Worm (Caenorhabditis elegans) whole organism, young adult: ENCODE results near the gene sek-3.

Experiments
- C06A6.2 ChIP-seq: fragments of 200-800 bp; sonication (Bioruptor generic); conservative IDR thresholded peaks from 2 replicates; pipeline ENCODE4 v1.3.6; 2022; ENCODE audit warnings: missing genetic modification characterization, missing compliant biosample characterization
- C17E4.6 ChIP-seq: fragments of 200-800 bp; sonication (Bioruptor generic); IDR thresholded peaks from 2 replicates; pipeline ENCODE4 v1.3.6; 2022; ENCODE audit warnings: missing genetic modification reagents, missing genetic modification characterization, missing compliant biosample characterization
- F10E7.11 ChIP-seq: sonication (generic microtip); optimal IDR thresholded peaks from 2 replicates; lab custom pipeline; 2017; ENCODE audit warnings: mild to moderate bottlenecking, missing genetic modification characterization, moderate library complexity, missing compliant biosample characterization
- F37B4.10 ChIP-seq: fragments of 200-800 bp; sonication (Bioruptor generic); IDR thresholded peaks from 2 replicates; pipeline ENCODE4 v1.3.6; 2022; ENCODE audit warnings: missing genetic modification characterization, missing compliant biosample characterization
- F49E8.2 ChIP-seq: sonication (generic microtip); optimal IDR thresholded peaks from 3 replicates; lab custom pipeline; 2017; ENCODE audit warnings: missing genetic modification characterization, mild to moderate bottlenecking, missing compliant biosample characterization, antibody characterized with exemption, moderate library complexity; ENCODE audit not compliant: insufficient read depth
- F52B5.7 ChIP-seq: sonication (generic microtip); optimal IDR thresholded peaks from 2 replicates; lab custom pipeline; 2016; ENCODE audit warnings: mild to moderate bottlenecking, missing genetic modification characterization, missing compliant biosample characterization
- F57C9.4 ChIP-seq: sonication (generic microtip); optimal IDR thresholded peaks from 2 replicates; lab custom pipeline; 2017; ENCODE audit warnings: mild to moderate bottlenecking, missing genetic modification characterization, missing compliant biosample characterization
- T07F8.4 ChIP-seq: sonication (generic microtip); optimal IDR thresholded peaks from 2 replicates; lab custom pipeline; 2016; ENCODE audit warnings: mild to moderate bottlenecking, missing genetic modification characterization, moderate library complexity, missing compliant biosample characterization
- T26A5.8 ChIP-seq: sonication (generic microtip); optimal IDR thresholded peaks from 2 replicates; lab custom pipeline; 2016; ENCODE audit warnings: missing genetic modification characterization, missing compliant biosample characterization
- Y56A3A.18 ChIP-seq: fragments of 200-800 bp; sonication (Bioruptor generic); IDR thresholded peaks from 2 replicates; pipeline ENCODE4 v1.3.6; 2022; ENCODE audit warnings: missing genetic modification reagents, missing genetic modification characterization, missing compliant biosample characterization
- Y95B8A.8 ChIP-seq: fragments of 200-800 bp; sonication (Bioruptor generic); IDR thresholded peaks from 2 replicates; pipeline ENCODE4 v1.3.6; 2022; ENCODE audit warnings: missing genetic modification reagents, missing genetic modification characterization, missing compliant biosample characterization
- ZK185.1 ChIP-seq: sonication (generic microtip); optimal IDR thresholded peaks from 2 replicates; lab custom pipeline; 2016; ENCODE audit warnings: mild to moderate bottlenecking, missing genetic modification characterization, missing compliant biosample characterization; ENCODE audit not compliant: poor library complexity, severe bottlenecking
- ama-1 ChIP-seq, 3 experiments: fragments of 150-350 bp in 1 of 3; sonication (generic microtip) in 2 of 3; optimal IDR thresholded peaks; 2 replicates each; lab custom pipeline; 2014 to 2018; ENCODE audit warnings: missing biosample characterization in 2 of 3, missing genetic modification characterization in 2 of 3, missing genetic modification reagents in 2 of 3
- atf-7 ChIP-seq: sonication (generic microtip); optimal IDR thresholded peaks from 2 replicates; lab custom pipeline; 2017; ENCODE audit warnings: mild to moderate bottlenecking, missing genetic modification characterization, missing compliant biosample characterization
- athp-1 ChIP-seq: sonication (generic microtip); optimal IDR thresholded peaks from 2 replicates; lab custom pipeline; 2017; ENCODE audit warnings: mild to moderate bottlenecking, missing genetic modification characterization, missing compliant biosample characterization
- attf-5 ChIP-seq: fragments of 200-800 bp; sonication (Bioruptor generic); optimal IDR thresholded peaks from 2 replicates; lab custom pipeline; 2018; ENCODE audit warnings: mild to moderate bottlenecking, missing genetic modification characterization, missing compliant biosample characterization
- attf-6 ChIP-seq: fragments of 200-800 bp; sonication (Bioruptor generic); IDR thresholded peaks from 2 replicates; pipeline ENCODE4 v1.3.6; 2022; ENCODE audit warnings: missing genetic modification reagents, missing genetic modification characterization, missing compliant biosample characterization
- bed-2 ChIP-seq: fragments of 200-800 bp; sonication (Bioruptor generic); IDR thresholded peaks from 2 replicates; pipeline ENCODE4 v1.3.6; 2022; ENCODE audit warnings: missing genetic modification reagents, missing genetic modification characterization, missing compliant biosample characterization
- ccch-3 ChIP-seq: fragments of 200-800 bp; sonication (Bioruptor generic); optimal IDR thresholded peaks from 2 replicates; lab custom pipeline; 2018; ENCODE audit warnings: mild to moderate bottlenecking, missing genetic modification characterization, missing compliant biosample characterization
- cebp-2 ChIP-seq: fragments of 200-800 bp; sonication (Bioruptor generic); IDR thresholded peaks from 2 replicates; pipeline ENCODE4 v1.3.6; 2022; ENCODE audit warnings: missing genetic modification characterization, missing compliant biosample characterization
- ceh-27 ChIP-seq: fragments of 200-800 bp; sonication (Bioruptor generic); optimal IDR thresholded peaks from 2 replicates; lab custom pipeline; 2018; ENCODE audit warnings: mild to moderate bottlenecking, missing genetic modification characterization, moderate library complexity, missing compliant biosample characterization
- ceh-58 ChIP-seq: fragments of 200-800 bp; sonication (Bioruptor generic); IDR thresholded peaks from 2 replicates; pipeline ENCODE4 v1.3.6; 2022; ENCODE audit warnings: missing genetic modification characterization, missing compliant biosample characterization
- dpff-1 ChIP-seq: sonication (generic microtip); optimal IDR thresholded peaks from 2 replicates; lab custom pipeline; 2017; ENCODE audit warnings: mild to moderate bottlenecking, missing genetic modification characterization, missing compliant biosample characterization
- ekl-4 ChIP-seq: fragments of 200-800 bp; sonication (Bioruptor generic); IDR thresholded peaks from 2 replicates; pipeline ENCODE4 v1.3.6; 2022; ENCODE audit warnings: missing genetic modification reagents, missing genetic modification characterization, missing compliant biosample characterization
- gei-17 ChIP-seq: fragments of 200-800 bp; sonication (Bioruptor generic); optimal IDR thresholded peaks from 2 replicates; lab custom pipeline; 2018; ENCODE audit warnings: mild to moderate bottlenecking, missing genetic modification characterization, missing compliant biosample characterization
- hlh-12 ChIP-seq: sonication (generic microtip); optimal IDR thresholded peaks from 2 replicates; lab custom pipeline; 2016; ENCODE audit warnings: missing genetic modification characterization, missing compliant biosample characterization
- hlh-26 ChIP-seq: fragments of 200-800 bp; sonication (Bioruptor generic); conservative IDR thresholded peaks from 2 replicates; pipeline ENCODE4 v1.3.6; 2022; ENCODE audit warnings: missing genetic modification reagents, missing genetic modification characterization, missing compliant biosample characterization
- hmg-1.2 ChIP-seq: fragments of 200-800 bp; sonication (Bioruptor generic); IDR thresholded peaks from 2 replicates; pipeline ENCODE4 v1.3.6; 2022; ENCODE audit warnings: missing genetic modification reagents, missing genetic modification characterization, missing compliant biosample characterization
- hmg-20 ChIP-seq: fragments of 200-800 bp; sonication (Bioruptor generic); IDR thresholded peaks from 2 replicates; pipeline ENCODE4 v1.3.6; 2022; ENCODE audit warnings: missing genetic modification reagents, missing genetic modification characterization, missing compliant biosample characterization
- lag-1 ChIP-seq: fragments of 200-800 bp; sonication (Bioruptor generic); IDR thresholded peaks from 2 replicates; pipeline ENCODE4 v1.3.6; 2022; ENCODE audit warnings: missing genetic modification reagents, missing genetic modification characterization, missing compliant biosample characterization
- lin-40 ChIP-seq: sonication (generic microtip); optimal IDR thresholded peaks from 2 replicates; lab custom pipeline; 2016; ENCODE audit warnings: missing genetic modification characterization, mild to moderate bottlenecking, missing compliant biosample characterization, missing genotype, missing genetic modification reagents
- lsl-1 ChIP-seq: fragments of 200-800 bp; sonication (Bioruptor generic); optimal IDR thresholded peaks from 2 replicates; lab custom pipeline; 2018; ENCODE audit warnings: mild to moderate bottlenecking, missing genetic modification characterization, moderate library complexity, missing compliant biosample characterization
- lsy-27 ChIP-seq: sonication (generic microtip); optimal IDR thresholded peaks from 2 replicates; lab custom pipeline; 2017; ENCODE audit warnings: missing genetic modification characterization, mild to moderate bottlenecking, missing compliant biosample characterization, antibody characterized with exemption, missing genotype, borderline replicate concordance; ENCODE audit not compliant: insufficient read depth
- madf-6 ChIP-seq: fragments of 200-800 bp; sonication (Bioruptor generic); IDR thresholded peaks from 2 replicates; pipeline ENCODE4 v1.3.6; 2022; ENCODE audit warnings: missing genetic modification reagents, missing genetic modification characterization, missing compliant biosample characterization
- mcd-1 ChIP-seq: fragments of 200-800 bp; sonication (Bioruptor generic); IDR thresholded peaks from 2 replicates; pipeline ENCODE4 v1.3.6; 2022; ENCODE audit warnings: missing genetic modification reagents, missing genetic modification characterization, missing compliant biosample characterization
- mel-28 ChIP-seq: sonication (generic microtip); optimal IDR thresholded peaks from 2 replicates; lab custom pipeline; 2016; ENCODE audit warnings: borderline replicate concordance, mild to moderate bottlenecking, missing genetic modification characterization, missing compliant biosample characterization
- mes-4 ChIP-seq: sonication (generic microtip); optimal IDR thresholded peaks from 2 replicates; lab custom pipeline; 2016; ENCODE audit warnings: missing genotype, missing genetic modification characterization, missing compliant biosample characterization
- nfya-1 ChIP-seq: sonication (generic microtip); optimal IDR thresholded peaks from 2 replicates; lab custom pipeline; 2017; ENCODE audit warnings: antibody characterized with exemption, missing compliant biosample characterization, missing genetic modification characterization, borderline replicate concordance; ENCODE audit not compliant: insufficient read depth
- nfyb-1 ChIP-seq: fragments of 200-800 bp; sonication (Bioruptor generic); IDR thresholded peaks from 2 replicates; pipeline ENCODE4 v1.3.6; 2022; ENCODE audit warnings: missing genetic modification reagents, missing genetic modification characterization, missing compliant biosample characterization
- nhr-179 ChIP-seq: sonication (generic microtip); optimal IDR thresholded peaks from 2 replicates; lab custom pipeline; 2016; ENCODE audit warnings: mild to moderate bottlenecking, missing genetic modification characterization, missing compliant biosample characterization
- nhr-80 ChIP-seq: sonication (generic microtip); optimal IDR thresholded peaks from 2 replicates; lab custom pipeline; 2016; ENCODE audit warnings: missing genetic modification characterization, missing compliant biosample characterization
- snpc-3.4 ChIP-seq: sonication (generic microtip); optimal IDR thresholded peaks from 2 replicates; lab custom pipeline; 2017; ENCODE audit warnings: missing genetic modification characterization, mild to moderate bottlenecking, missing compliant biosample characterization, antibody characterized with exemption, moderate library complexity, missing genotype, missing genetic modification reagents
- snpc-4 ChIP-seq, 5 experiments: fragments of 150-350 bp in 1 of 5; sonication (generic microtip) in 4 of 5; optimal IDR thresholded peaks; 2 replicates each; lab custom pipeline; 2014 to 2018; ENCODE audit warnings: missing genetic modification characterization in 5 of 5, missing biosample characterization in 3 of 5, antibody characterized with exemption in 2 of 5, mild to moderate bottlenecking in 2 of 5, missing compliant biosample characterization in 2 of 5, missing genotype in 2 of 5, moderate library complexity in 2 of 5, missing genetic modification reagents in 1 of 5
- tbx-9 ChIP-seq: sonication (generic microtip); optimal IDR thresholded peaks from 2 replicates; lab custom pipeline; 2016; ENCODE audit warnings: borderline replicate concordance, missing genetic modification characterization, inconsistent platforms, missing compliant biosample characterization
- tlf-1 ChIP-seq: fragments of 200-800 bp; sonication (Bioruptor generic); optimal IDR thresholded peaks from 2 replicates; lab custom pipeline; 2018; ENCODE audit warnings: mild to moderate bottlenecking, missing genetic modification characterization, missing compliant biosample characterization
- zim-3 ChIP-seq: sonication (generic microtip); optimal IDR thresholded peaks from 2 replicates; lab custom pipeline; 2017; ENCODE audit warnings: mild to moderate bottlenecking, missing genetic modification characterization, moderate library complexity, missing compliant biosample characterization
- ztf-25 ChIP-seq: fragments of 200-800 bp; sonication (Bioruptor generic); IDR thresholded peaks from 2 replicates; pipeline ENCODE4 v1.3.6; 2022; ENCODE audit warnings: missing genetic modification reagents, missing genetic modification characterization, missing compliant biosample characterization
- ztf-28 ChIP-seq: fragments of 200-800 bp; sonication (Bioruptor generic); IDR thresholded peaks from 2 replicates; pipeline ENCODE4 v1.3.6; 2022; ENCODE audit warnings: missing genetic modification reagents, missing genetic modification characterization, missing compliant biosample characterization

sek-3 gene

DNA sequence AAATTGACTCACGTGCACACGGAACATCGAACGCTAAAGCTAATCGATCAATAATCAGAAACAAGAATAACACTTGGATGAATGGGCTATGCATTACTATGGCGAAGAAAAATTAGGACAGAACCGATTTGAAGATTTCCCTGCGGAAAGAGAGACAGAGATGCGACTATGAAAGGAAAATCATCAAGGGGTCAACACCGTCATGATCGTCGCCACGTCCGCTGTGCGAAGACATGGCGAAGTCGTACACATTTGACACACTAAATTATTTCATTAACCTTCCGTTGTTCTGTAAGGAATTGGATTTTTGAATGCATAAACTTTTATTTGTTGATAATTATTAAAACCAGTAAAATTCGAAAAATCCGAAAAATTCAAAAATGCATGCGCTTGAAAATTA lies 48.5 kb upstream of the sek-3 start, which contains the start of gene M03F4.6 (continued):
- no peak for TF ChIP-seq nhr-80 (tag; lab: Kevin White, UChicago)
- TF ChIP-seq ceh-27 (GFP tag; lab: Kevin White, UChicago) = no peak
- no peak for TF ChIP-seq mel-28 (tag; lab: Kevin White, UChicago)
- TF ChIP-seq cebp-2 (GFP tag; lab: Robert Waterston, UW) = 0 out of 2 replicates have a peak, but pooled peaks have one; percentile 73
- no peak for TF ChIP-seq lin-40 (tag; lab: Kevin White, UChicago)
- peak; percentile 10 for TF ChIP-seq dpff-1 (tag; lab: Kevin White, UChicago)
- peak; percentile 61 for TF ChIP-seq atf-7 (tag; lab: Kevin White, UChicago)
- no peak for TF ChIP-seq tbx-9 (tag; lab: Kevin White, UChicago)
- TF ChIP-seq attf-5 (GFP tag; lab: Kevin White, UChicago) = no peak
- TF ChIP-seq hlh-26 (GFP tag; lab: Robert Waterston, UW) = no peak
- peak; percentile 14; the same call in 1 of the 2 replicates for TF ChIP-seq madf-6
- TF ChIP-seq snpc-3.4 (tag; lab: Kevin White, UChicago) = no peak
- peak; percentile 68 for TF ChIP-seq ama-1 (optimal IDR thresholded peaks at IDR 0.05; lab: Kevin White, UChicago)
- TF ChIP-seq ama-1 (GFP tag; optimal IDR thresholded peaks at IDR 0.05; lab: Kevin White, UChicago) = no peak
- TF ChIP-seq bed-2 (GFP tag; lab: Robert Waterston, UW) = no peak
- TF ChIP-seq nhr-179 (tag; lab: Kevin White, UChicago) = no peak
- no peak for TF ChIP-seq hlh-12 (tag; lab: Kevin White, UChicago)
- TF ChIP-seq F52B5.7 (tag; lab: Kevin White, UChicago) = peak; percentile 10
- TF ChIP-seq F37B4.10 (GFP tag; lab: Robert Waterston, UW) = no peak
- no peak for TF ChIP-seq ceh-58
- TF ChIP-seq tlf-1 = peak; percentile 75
- TF ChIP-seq Y56A3A.18 (GFP tag; lab: Robert Waterston, UW) = 0 out of 2 replicates have a peak, but pooled peaks have one; percentile 72
- TF ChIP-seq T07F8.4 (tag; lab: Kevin White, UChicago) = no peak
- TF ChIP-seq Y95B8A.8 (GFP tag; lab: Robert Waterston, UW) = no peak
- TF ChIP-seq nfyb-1 = peak; percentile 47; the same call in 1 of the 2 replicates
- TF ChIP-seq mes-4 (tag; lab: Kevin White, UChicago) = no peak
- TF ChIP-seq snpc-4 (GFP tag; optimal IDR thresholded peaks at IDR 0.05; lab: Kevin White, UChicago) = no peak
- no peak for TF ChIP-seq snpc-4 (tag; optimal IDR thresholded peaks at IDR 0.05; lab: Kevin White, UChicago)
- TF ChIP-seq ZK185.1 (tag; lab: Kevin White, UChicago) = peak; percentile 11
- no peak for TF ChIP-seq lsy-27 (tag; lab: Kevin White, UChicago)
- TF ChIP-seq lag-1 (GFP tag; lab: Robert Waterston, UW) = no peak
- no peak for TF ChIP-seq mcd-1
- TF ChIP-seq F10E7.11 = no peak
- TF ChIP-seq nfya-1 (tag; lab: Kevin White, UChicago) = no peak
- TF ChIP-seq lsl-1 (GFP tag; lab: Kevin White, UChicago) = no peak
- peak; percentile 39 for TF ChIP-seq athp-1 (tag; lab: Kevin White, UChicago)
- no peak for TF ChIP-seq ccch-3 (GFP tag; lab: Kevin White, UChicago)
- peak; percentile 53; the same call in 1 of the 2 replicates for TF ChIP-seq ekl-4 (GFP tag; lab: Robert Waterston, UW)
- TF ChIP-seq ztf-28 (GFP tag; lab: Robert Waterston, UW) = no peak
- TF ChIP-seq hmg-20 (GFP tag; lab: Robert Waterston, UW) = no peak
- no peak for TF ChIP-seq T26A5.8
- TF ChIP-seq F49E8.2 (tag; lab: Kevin White, UChicago) = no peak
- TF ChIP-seq zim-3 (tag; lab: Kevin White, UChicago) = peak; percentile 53
- no peak for TF ChIP-seq hmg-1.2 (GFP tag; lab: Robert Waterston, UW)
- TF ChIP-seq gei-17 (GFP tag; lab: Kevin White, UChicago) = peak; percentile 6
- no peak for TF ChIP-seq C17E4.6 (GFP tag; lab: Robert Waterston, UW)
- TF ChIP-seq ztf-25 = no peak
- no peak for TF ChIP-seq F57C9.4 (tag; lab: Kevin White, UChicago)
- TF ChIP-seq attf-6 (GFP tag; lab: Robert Waterston, UW) = no peak
- TF ChIP-seq C06A6.2 (GFP tag; lab: Robert Waterston, UW) = no peak; the same call in 1 of the 2 replicates
